Worm (Caenorhabditis elegans) whole organism, early embryonic: ENCODE results near the gene pqn-79.
A peak's percentile ranks its signal among the peaks of the same experiment; 100 is the strongest.

Experiments
- B0310.2 ChIP-seq: sonication (generic microtip); optimal IDR thresholded peaks from 2 replicates; lab custom pipeline; 2016; ENCODE audit warnings: mild to moderate bottlenecking, missing genetic modification characterization, missing compliant biosample characterization
- F13C5.2 ChIP-seq: sonication (generic microtip); optimal IDR thresholded peaks from 2 replicates; lab custom pipeline; 2017; ENCODE audit warnings: mild to moderate bottlenecking, missing genetic modification characterization, inconsistent platforms, missing compliant biosample characterization
- aly-1 ChIP-seq: sonication (generic microtip); optimal IDR thresholded peaks from 2 replicates; lab custom pipeline; 2016; ENCODE audit warnings: missing genetic modification characterization, missing compliant biosample characterization
- ama-1 ChIP-seq: fragments of 150-350 bp; optimal IDR thresholded peaks from 2 replicates; lab custom pipeline; 2014
- ets-7 ChIP-seq: sonication (generic microtip); optimal IDR thresholded peaks from 2 replicates; lab custom pipeline; 2016; ENCODE audit warnings: missing genotype, missing genetic modification characterization, missing compliant biosample characterization
- hmg-4 ChIP-seq: fragments of 200-800 bp; sonication (Bioruptor generic); optimal IDR thresholded peaks from 2 replicates; lab custom pipeline; 2018; ENCODE audit warnings: mild to moderate bottlenecking, missing genetic modification characterization, missing compliant biosample characterization
- hnd-1 ChIP-seq: sonication (generic microtip); optimal IDR thresholded peaks from 2 replicates; lab custom pipeline; 2016; ENCODE audit warnings: missing genetic modification characterization, missing compliant biosample characterization
- sea-1 ChIP-seq: fragments of 200-800 bp; sonication (Bioruptor generic); conservative IDR thresholded peaks from 2 replicates; pipeline ENCODE4 v1.3.6; 2022; ENCODE audit warnings: missing genetic modification characterization, missing compliant biosample characterization
- tbx-37 ChIP-seq: fragments of 200-800 bp; sonication (Bioruptor generic); conservative IDR thresholded peaks from 2 replicates; pipeline ENCODE4 v1.3.6; 2022; ENCODE audit warnings: missing genetic modification reagents, missing genetic modification characterization, missing compliant biosample characterization
- tra-4 ChIP-seq: sonication (generic microtip); optimal IDR thresholded peaks from 2 replicates; lab custom pipeline; 2017; ENCODE audit warnings: missing genetic modification characterization, missing compliant biosample characterization

- TF ChIP-seq aly-1 (tag; lab: Kevin White, UChicago), result no peak
- TF ChIP-seq hnd-1, result no peak
- no peak for TF ChIP-seq hmg-4
- TF ChIP-seq F13C5.2 (tag; lab: Kevin White, UChicago), result peak; percentile 61
- no peak for TF ChIP-seq sea-1 (GFP tag; lab: Robert Waterston, UW)
- TF ChIP-seq B0310.2 (tag; lab: Kevin White, UChicago), result no peak
- TF ChIP-seq ama-1 (lab: Kevin White, UChicago), result no peak
- no peak for TF ChIP-seq tra-4 (tag; lab: Kevin White, UChicago)
- no peak for TF ChIP-seq tbx-37 (GFP tag; lab: Robert Waterston, UW)
- no peak for TF ChIP-seq ets-7
Observed at ce11 chrIV:15561223-15561656, 34.1 kb upstream of the pqn-79 start.
